Worm (Caenorhabditis elegans): ENCODE data around the gene F53C3.8.

F53C3.8 gene

DNA sequence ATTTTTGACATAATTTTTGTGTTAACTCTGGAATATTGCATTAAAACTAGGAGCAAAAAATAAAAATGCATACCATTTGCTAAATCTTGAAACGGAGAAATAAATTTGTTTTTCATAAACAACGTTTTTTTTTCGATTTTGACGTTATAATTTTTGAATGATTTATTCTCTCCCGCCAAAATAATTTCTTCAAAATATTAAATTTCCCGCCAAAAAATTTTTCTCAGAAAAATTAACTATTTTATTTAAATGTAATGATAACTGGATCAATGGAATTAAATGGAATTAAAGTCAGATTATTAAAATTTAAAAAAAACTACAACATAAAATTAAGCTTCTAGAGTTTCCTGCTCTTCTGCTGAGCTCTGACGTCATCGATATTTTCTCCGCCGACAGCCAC is 14.1 kb upstream of the F53C3.8 start, which contains the start of gene nep-3 (continued):
- no peak for TF ChIP-seq mxl-2 (GFP tag; conservative IDR thresholded peaks at IDR 0.05)

DNA sequence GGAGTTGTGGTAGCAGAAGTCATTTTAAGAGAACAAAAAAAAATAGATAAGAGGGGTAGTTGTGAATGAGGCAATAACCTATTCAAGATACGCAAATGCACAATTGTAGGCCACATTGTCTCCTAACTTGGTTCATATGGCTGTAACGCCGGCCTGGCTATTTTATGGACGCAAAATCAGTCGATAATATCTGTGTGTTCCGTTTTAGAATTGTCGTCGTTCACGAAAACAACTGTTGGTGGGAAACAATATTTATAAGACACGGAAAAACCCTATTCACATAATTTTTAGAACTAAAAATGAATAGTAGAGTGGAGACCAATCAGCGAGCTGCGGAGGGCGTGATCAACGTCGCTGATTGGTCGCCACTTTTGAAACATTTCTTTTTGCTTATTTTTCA is 13.3 kb upstream of the F53C3.8 start, which contains the start of gene sdz-7:
sdz-7 (minus strand) TSS at position 101 of the 400 bp plus-strand sequence.
- TF ChIP-seq php-3 (GFP tag; IDR thresholded peaks at IDR 0.05) = no peak
- TF ChIP-seq ztf-11 (tag; optimal IDR thresholded peaks at IDR 0.05) = no peak
- no peak for TF ChIP-seq Y48G9A.11 (GFP tag; IDR thresholded peaks at IDR 0.05)
- TF ChIP-seq arid-1 (GFP tag; conservative IDR thresholded peaks at IDR 0.05) = no peak
- TF ChIP-seq ceh-32 (tag; optimal IDR thresholded peaks at IDR 0.05; ENCODE audit: poor library complexity) = no peak
- no peak for TF ChIP-seq Y5F2A.4 (GFP tag; optimal IDR thresholded peaks at IDR 0.05)
- TF ChIP-seq hlh-30 (tag; optimal IDR thresholded peaks at IDR 0.05; ENCODE audit: insufficient read depth) = no peak
- no peak for TF ChIP-seq zip-11 (GFP tag; IDR thresholded peaks at IDR 0.05)
- no peak for TF ChIP-seq duxl-1 (tag; optimal IDR thresholded peaks at IDR 0.05; ENCODE audit: poor library complexity)
- TF ChIP-seq mxl-3 (GFP tag; optimal IDR thresholded peaks at IDR 0.05) = no peak

DNA sequence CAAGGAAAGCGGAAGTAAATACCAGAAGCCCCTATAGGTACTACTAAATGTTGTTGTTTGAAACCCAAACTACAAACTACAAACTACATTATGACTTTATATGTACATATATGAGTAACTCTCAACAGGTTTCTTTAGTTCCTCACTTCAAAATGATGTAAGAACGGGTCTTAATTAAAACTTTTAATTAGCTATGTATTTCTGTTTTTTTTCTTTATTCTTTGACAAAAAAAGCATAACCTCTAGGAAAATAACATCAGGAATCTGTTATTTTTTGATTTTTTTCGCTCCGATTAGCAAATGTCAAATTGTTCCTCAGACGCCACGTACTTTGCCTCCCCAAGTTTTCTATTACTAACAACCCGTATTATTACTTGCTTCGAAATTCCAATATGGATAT is 12.9 kb upstream of the F53C3.8 start, which contains the start of gene srh-250:
srh-250 (plus strand) TSS at position 301 of the 400 bp plus-strand sequence.
- no peak for TF ChIP-seq Y48G9A.11 (GFP tag; IDR thresholded peaks at IDR 0.05)
- TF ChIP-seq ceh-82 (tag; optimal IDR thresholded peaks at IDR 0.05) = no peak
- TF ChIP-seq dmd-9 (GFP tag; IDR thresholded peaks at IDR 0.05) = no peak
- no peak for TF ChIP-seq lim-7 (GFP tag; IDR thresholded peaks at IDR 0.05)
- TF ChIP-seq nhr-6 (tag; optimal IDR thresholded peaks at IDR 0.05) = no peak
- TF ChIP-seq hif-1 (tag; optimal IDR thresholded peaks at IDR 0.05) = no peak
- no peak for TF ChIP-seq lin-38 (GFP tag; IDR thresholded peaks at IDR 0.05)
- TF ChIP-seq hmg-1.1 (GFP tag; IDR thresholded peaks at IDR 0.05) = no peak
- TF ChIP-seq zip-2 (tag; optimal IDR thresholded peaks at IDR 0.05) = no peak
- no peak for TF ChIP-seq dpl-1 (GFP tag; optimal IDR thresholded peaks at IDR 0.05)
- no peak for TF ChIP-seq ztf-7 (tag; optimal IDR thresholded peaks at IDR 0.05)
- TF ChIP-seq mxl-3 (GFP tag; optimal IDR thresholded peaks at IDR 0.05) = no peak
- no peak for TF ChIP-seq saeg-2 (GFP tag; IDR thresholded peaks at IDR 0.05)
- no peak for TF ChIP-seq nhr-237 (tag; optimal IDR thresholded peaks at IDR 0.05)
- no peak for TF ChIP-seq hlh-30 (tag; optimal IDR thresholded peaks at IDR 0.05; ENCODE audit: insufficient read depth)
- TF ChIP-seq nhr-25 (tag; optimal IDR thresholded peaks at IDR 0.05; ENCODE audit: borderline replicate concordance, insufficient read depth) = no peak

DNA sequence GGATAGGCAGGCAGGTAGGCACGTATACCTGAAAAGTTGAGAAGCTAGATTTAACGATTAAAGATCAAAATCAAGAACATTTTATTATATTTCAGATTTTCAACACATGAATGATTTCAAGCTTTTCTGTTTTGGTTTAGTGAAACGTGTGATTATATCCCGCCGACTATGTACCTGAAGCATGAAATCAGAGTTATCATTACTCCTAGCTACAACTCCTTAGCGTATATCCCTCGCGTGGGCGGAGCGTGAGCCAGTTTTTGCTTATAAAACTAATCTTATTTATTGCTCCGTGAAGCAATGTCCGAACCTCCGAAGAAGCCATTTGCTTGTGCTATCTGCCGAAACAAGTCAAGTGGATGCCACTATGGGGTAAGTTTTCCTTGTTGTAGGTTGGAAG is 11.3 kb upstream of the F53C3.8 start, which contains the start of gene nhr-166:
nhr-166 (plus strand) TSS at position 301 of the 400 bp plus-strand sequence.
- TF ChIP-seq nhr-11 (tag; optimal IDR thresholded peaks at IDR 0.05) = no peak
- TF ChIP-seq nhr-102 (tag; optimal IDR thresholded peaks at IDR 0.05) = no peak
- TF ChIP-seq unc-62 (GFP tag; optimal IDR thresholded peaks at IDR 0.05 in 1 of 2) = no peak
- TF ChIP-seq unc-62 (tag; optimal IDR thresholded peaks at IDR 0.05) = no peak
- TF ChIP-seq egl-27 (tag; optimal IDR thresholded peaks at IDR 0.05) = no peak
- no peak for TF ChIP-seq lir-3 (tag; optimal IDR thresholded peaks at IDR 0.05)
- no peak for TF ChIP-seq T20F7.1 (GFP tag; optimal IDR thresholded peaks at IDR 0.05)

DNA sequence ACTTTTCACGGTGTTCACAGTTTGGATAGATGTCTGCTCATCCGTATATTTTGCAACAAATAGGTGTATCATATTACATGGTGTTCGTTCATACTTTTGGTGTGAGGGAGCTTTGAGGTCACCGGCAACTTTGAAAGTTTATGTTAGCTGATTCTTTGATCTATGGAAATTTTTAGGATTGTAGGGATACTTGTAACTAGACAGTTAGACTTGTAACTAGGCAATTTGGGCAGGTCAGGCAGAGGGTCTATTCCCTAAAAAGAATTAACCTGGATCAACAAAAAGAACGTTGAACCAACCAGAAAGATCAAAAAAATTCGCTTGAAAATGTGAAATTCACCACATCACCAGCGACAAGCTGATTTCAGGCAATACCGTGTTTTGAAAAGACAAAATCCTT is 2.7 kb downstream of the F53C3.8 start:
- TF ChIP-seq aha-1 (tag) (peak; percentile 93), dve-1 (tag; optimal IDR thresholded peaks at IDR 0.05; ENCODE audit: insufficient read depth) (no peak)

Measured in whole organism, L4 larva.